Worm (Caenorhabditis elegans): Measurements from ENCODE around the gene Y27F2A.8.
"Not testable (repeated sequence)": the region's sequence is repeated elsewhere in the genome, so short reads cannot be mapped to it uniquely, and the experiment has no call there.

ce11 chrII:3201242-3201641, 17.7 kb downstream of the Y27F2A.8 start, which contains the start of gene sri-48:
- TF ChIP-seq pqm-1, nhr-11 (tag; optimal IDR thresholded peaks at IDR 0.05): not testable (repeated sequence)

All from whole organism, late embryonic.